Fruit fly (Drosophila melanogaster) S2 (cell line): ENCODE results near the gene CG43783.

ENCODE experiments used
- CG8478 ChIP-seq: fragments of >200 bp; optimal IDR thresholded peaks from 2 replicates; lab custom pipeline; 2018
- CTCF ChIP-seq, 2 experiments: fragments of >200 bp; optimal IDR thresholded peaks; 2 replicates each; lab custom pipeline; 2018

- TF ChIP-seq CTCF (optimal IDR thresholded peaks at IDR 0.05; lab: Kevin White, UChicago) (no peak), CG8478 (lab: Kevin White, UChicago) (no peak)
These were observed 14.4 kb upstream of the CG43783 start, which contains the start of gene CG5026 for dm6 chr3L:8968437-8968836.
